Worm (Caenorhabditis elegans) whole organism, late embryonic: ENCODE results near the gene clc-25.
A peak's percentile ranks its signal among the peaks of the same experiment; 100 is the strongest.

ENCODE experiments used
- K02D7.2 ChIP-seq: sonication (generic microtip); optimal IDR thresholded peaks from 2 replicates; lab custom pipeline; 2017; ENCODE audit warnings: mild to moderate bottlenecking, missing genetic modification characterization, missing compliant biosample characterization
- T23F11.4 ChIP-seq: fragments of 200-800 bp; sonication (Bioruptor generic); optimal IDR thresholded peaks from 2 replicates; lab custom pipeline; 2018; ENCODE audit warnings: mild to moderate bottlenecking, missing genetic modification characterization, missing compliant biosample characterization
- ceh-14 ChIP-seq: sonication (generic microtip); optimal IDR thresholded peaks from 2 replicates; lab custom pipeline; 2016; ENCODE audit warnings: missing genotype, missing genetic modification characterization, missing compliant biosample characterization
- ceh-22 ChIP-seq: sonication (generic microtip); optimal IDR thresholded peaks from 2 replicates; lab custom pipeline; 2017; ENCODE audit warnings: missing biosample characterization, missing genetic modification characterization
- ceh-34 ChIP-seq: sonication (generic microtip); optimal IDR thresholded peaks from 2 replicates; lab custom pipeline; 2016; ENCODE audit warnings: mild to moderate bottlenecking, missing genetic modification characterization, missing compliant biosample characterization
- ceh-45 ChIP-seq: fragments of 200-800 bp; sonication (Bioruptor generic); IDR thresholded peaks from 2 replicates; pipeline ENCODE4 v1.3.6; 2022; ENCODE audit warnings: missing genetic modification reagents, missing genetic modification characterization, missing compliant biosample characterization
- ceh-48 ChIP-seq: sonication (generic microtip); optimal IDR thresholded peaks from 2 replicates; lab custom pipeline; 2016; ENCODE audit warnings: missing genetic modification characterization, inconsistent platforms, missing compliant biosample characterization
- ceh-9 ChIP-seq: sonication (generic microtip); optimal IDR thresholded peaks from 2 replicates; lab custom pipeline; 2016; ENCODE audit warnings: mild to moderate bottlenecking, missing genetic modification characterization, inconsistent platforms, missing compliant biosample characterization
- elt-2 ChIP-seq: sonication (generic microtip); optimal IDR thresholded peaks from 2 replicates; lab custom pipeline; 2016; ENCODE audit warnings: missing genetic modification reagents, missing genetic modification characterization, missing compliant biosample characterization
- ets-4 ChIP-seq: sonication (generic microtip); optimal IDR thresholded peaks from 2 replicates; lab custom pipeline; 2016; ENCODE audit warnings: missing genetic modification characterization, missing compliant biosample characterization
- fax-1 ChIP-seq: sonication (generic microtip); optimal IDR thresholded peaks from 2 replicates; lab custom pipeline; 2016; ENCODE audit warnings: missing genotype, missing genetic modification characterization, missing compliant biosample characterization
- gmeb-2 ChIP-seq: sonication (generic microtip); optimal IDR thresholded peaks from 2 replicates; lab custom pipeline; 2016; ENCODE audit warnings: missing genetic modification characterization, inconsistent platforms, missing compliant biosample characterization
- hlh-13 ChIP-seq: fragments of 200-800 bp; sonication (Bioruptor generic); optimal IDR thresholded peaks from 2 replicates; lab custom pipeline; 2018; ENCODE audit warnings: mild to moderate bottlenecking, missing genetic modification characterization, missing compliant biosample characterization
- hlh-15 ChIP-seq: sonication (generic microtip); optimal IDR thresholded peaks from 2 replicates; lab custom pipeline; 2016; ENCODE audit warnings: missing genetic modification characterization, missing compliant biosample characterization
- hlh-30 ChIP-seq: sonication (generic microtip); optimal IDR thresholded peaks from 2 replicates; lab custom pipeline; 2017; ENCODE audit warnings: antibody characterized with exemption, missing genetic modification characterization, missing compliant biosample characterization; ENCODE audit not compliant: insufficient read depth
- hlh-8 ChIP-seq: sonication (generic microtip); optimal IDR thresholded peaks from 2 replicates; lab custom pipeline; 2016; ENCODE audit warnings: missing genotype, missing genetic modification characterization, missing compliant biosample characterization
- lin-11 ChIP-seq: fragments of 200-800 bp; sonication (Bioruptor generic); optimal IDR thresholded peaks from 2 replicates; lab custom pipeline; 2018; ENCODE audit warnings: mild to moderate bottlenecking, missing genetic modification characterization, missing compliant biosample characterization
- mec-3 ChIP-seq: sonication (generic microtip); optimal IDR thresholded peaks from 2 replicates; lab custom pipeline; 2016; ENCODE audit warnings: borderline replicate concordance, missing genetic modification characterization, missing compliant biosample characterization
- nhr-232 ChIP-seq: sonication (generic microtip); optimal IDR thresholded peaks from 2 replicates; lab custom pipeline; 2016; ENCODE audit warnings: missing genetic modification characterization, missing compliant biosample characterization
- pag-3 ChIP-seq: sonication (generic microtip); optimal IDR thresholded peaks from 2 replicates; lab custom pipeline; 2016; ENCODE audit warnings: missing compliant biosample characterization, missing genetic modification characterization, borderline replicate concordance
- pax-1 ChIP-seq: fragments of 150-350 bp; optimal IDR thresholded peaks from 2 replicates; lab custom pipeline; 2014; ENCODE audit warnings: missing biosample characterization, missing genetic modification characterization
- pha-2 ChIP-seq: sonication (generic microtip); optimal IDR thresholded peaks from 2 replicates; lab custom pipeline; 2017; ENCODE audit warnings: mild to moderate bottlenecking, missing genetic modification characterization, missing compliant biosample characterization
- pha-4 ChIP-seq: fragments of 150-350 bp; optimal IDR thresholded peaks from 2 replicates; lab custom pipeline; 2018; ENCODE audit warnings: missing biosample characterization, missing genetic modification reagents, missing genetic modification characterization
- ref-2 ChIP-seq: sonication (generic microtip); optimal IDR thresholded peaks from 2 replicates; lab custom pipeline; 2016; ENCODE audit warnings: missing genetic modification characterization, missing compliant biosample characterization
- sox-2 ChIP-seq: fragments of 200-800 bp; sonication (Bioruptor generic); IDR thresholded peaks from 2 replicates; pipeline ENCODE4 v1.3.6; 2022; ENCODE audit warnings: missing genetic modification reagents, missing genetic modification characterization, missing compliant biosample characterization
- sox-4 ChIP-seq: sonication (generic microtip); optimal IDR thresholded peaks from 2 replicates; lab custom pipeline; 2017; ENCODE audit warnings: mild to moderate bottlenecking, missing genetic modification characterization, inconsistent platforms, missing compliant biosample characterization
- syd-9 ChIP-seq: sonication (generic microtip); optimal IDR thresholded peaks from 2 replicates; lab custom pipeline; 2016; ENCODE audit warnings: mild to moderate bottlenecking, missing genetic modification characterization, moderate library complexity, missing compliant biosample characterization
- tbx-2 ChIP-seq: sonication (generic microtip); optimal IDR thresholded peaks from 2 replicates; lab custom pipeline; 2016; ENCODE audit warnings: missing genetic modification characterization, missing compliant biosample characterization
- tbx-7 ChIP-seq: sonication (generic microtip); optimal IDR thresholded peaks from 2 replicates; lab custom pipeline; 2016; ENCODE audit warnings: missing genotype, missing genetic modification characterization, missing compliant biosample characterization
- unc-3 ChIP-seq, 2 experiments: fragments of 200-800 bp in 1 of 2; sonication (Bioruptor generic) in 1 of 2; sonication (generic microtip) in 1 of 2; conservative IDR thresholded peaks in 1 of 2; optimal IDR thresholded peaks in 1 of 2; 2 replicates each; pipeline versions ENCODE4 v1.3.6 to Lab custom; 2016 to 2022; ENCODE audit warnings: missing compliant biosample characterization in 2 of 2, missing genetic modification characterization in 2 of 2, missing genetic modification reagents in 1 of 2
- unc-86 ChIP-seq: sonication (generic microtip); optimal IDR thresholded peaks from 2 replicates; lab custom pipeline; 2016; ENCODE audit warnings: missing genetic modification characterization, missing compliant biosample characterization
- zip-5 ChIP-seq: sonication (generic microtip); optimal IDR thresholded peaks from 2 replicates; lab custom pipeline; 2016; ENCODE audit warnings: missing genetic modification characterization, missing compliant biosample characterization

clc-25 gene

DNA sequence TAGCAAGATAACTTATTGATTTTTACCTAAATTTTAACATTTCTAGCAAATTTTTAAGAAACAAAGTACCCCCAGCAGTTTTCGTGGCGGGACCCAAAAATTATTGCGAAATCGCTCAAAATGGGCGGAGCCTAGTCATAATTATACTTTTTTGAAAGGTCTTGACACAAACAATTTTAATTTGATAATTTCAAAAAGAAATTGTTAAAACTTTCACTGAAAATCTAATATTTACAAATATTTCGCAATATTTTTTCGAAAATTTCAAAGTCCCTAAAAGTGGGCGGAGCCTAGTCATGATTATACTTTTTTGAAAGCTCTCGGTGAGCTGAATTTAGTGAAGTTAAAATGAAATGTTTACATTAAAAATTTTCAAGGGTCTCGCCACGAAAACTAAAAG is 21.7 kb downstream of the clc-25 start:
- TF ChIP-seq pha-4 (tag; lab: Kevin White, UChicago), result no peak
- no peak for TF ChIP-seq ceh-45
- TF ChIP-seq tbx-7 (tag; lab: Kevin White, UChicago), result no peak
- no peak for TF ChIP-seq fax-1 (tag; lab: Kevin White, UChicago)
- TF ChIP-seq pax-1 (tag; lab: Kevin White, UChicago), result no peak
- no peak for TF ChIP-seq hlh-8 (tag; lab: Kevin White, UChicago)
- TF ChIP-seq, all 69 proteins: peak for 0

ce11 chrIII:1002510-1002909 is 23.7 kb downstream of the clc-25 start, which contains the start of gene clec-150:
clec-150 (plus strand) TSS chrIII:1002707.
- TF ChIP-seq fax-1 (tag; lab: Kevin White, UChicago) (no peak), hlh-30 (tag; lab: Kevin White, UChicago) (no peak), ref-2 (tag; lab: Kevin White, UChicago) (no peak), elt-2 (tag; lab: Kevin White, UChicago) (peak; percentile 56)
- TF ChIP-seq, all 69 proteins: peak for 1

DNA sequence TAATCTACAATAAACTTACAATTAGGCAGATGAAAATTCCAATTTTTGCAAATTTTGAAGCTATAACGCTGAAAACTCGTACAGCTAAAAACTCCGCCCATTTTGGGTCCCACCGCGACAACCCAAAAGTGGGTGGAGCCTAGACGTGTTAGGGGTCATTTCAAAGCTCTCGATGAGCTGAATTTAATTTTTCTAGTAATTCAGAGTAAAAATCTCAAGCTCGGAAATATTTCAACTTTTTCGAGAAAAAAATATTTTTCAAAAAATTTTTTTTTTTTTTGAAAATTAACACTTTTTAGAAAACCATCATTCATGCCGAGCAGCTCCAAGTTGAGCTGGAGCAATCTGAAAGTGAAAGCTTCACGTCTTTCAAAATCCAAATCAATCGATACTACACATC is 24.9 kb downstream of the clc-25 start, which contains the start of gene R06B10.7:
Gene R06B10.7 (minus strand): TSS at position 101 of the 400 bp plus-strand sequence.
- TF ChIP-seq pha-2 (tag; lab: Kevin White, UChicago), result no peak
- no peak for TF ChIP-seq pax-1 (tag; lab: Kevin White, UChicago)
- TF ChIP-seq sox-4 (tag; lab: Kevin White, UChicago), result no peak
- TF ChIP-seq unc-3 (GFP tag; conservative IDR thresholded peaks at IDR 0.05; lab: Robert Waterston, UW), result no peak
- no peak for TF ChIP-seq unc-3 (tag; optimal IDR thresholded peaks at IDR 0.05; lab: Kevin White, UChicago)
- no peak for TF ChIP-seq ets-4
- TF ChIP-seq ceh-9, result no peak
- no peak for TF ChIP-seq ceh-14 (tag; lab: Kevin White, UChicago)
- TF ChIP-seq gmeb-2 (tag; lab: Kevin White, UChicago), result no peak
- TF ChIP-seq T23F11.4 (GFP tag; lab: Kevin White, UChicago), result no peak
- TF ChIP-seq ceh-34 (tag; lab: Kevin White, UChicago), result no peak
- no peak for TF ChIP-seq zip-5 (tag; lab: Kevin White, UChicago)
- TF ChIP-seq ceh-45, result no peak
- no peak for TF ChIP-seq hlh-15
- TF ChIP-seq syd-9 (tag; lab: Kevin White, UChicago), result no peak
- TF ChIP-seq pag-3 (tag; lab: Kevin White, UChicago), result no peak
- TF ChIP-seq lin-11 (tag; lab: Kevin White, UChicago), result no peak
- no peak for TF ChIP-seq hlh-8 (tag; lab: Kevin White, UChicago)
- no peak for TF ChIP-seq hlh-13 (GFP tag; lab: Kevin White, UChicago)
- TF ChIP-seq tbx-2 (tag; lab: Kevin White, UChicago), result no peak

- TF ChIP-seq ceh-48 (tag; lab: Kevin White, UChicago) (peak; percentile 17), unc-86 (tag; lab: Kevin White, UChicago) (no peak), ceh-22 (tag; lab: Kevin White, UChicago) (no peak)
- TF ChIP-seq, all 69 proteins: peak for 1
Measured at ce11 chrIII:998855-999254, 27.3 kb downstream of the clc-25 start.

DNA sequence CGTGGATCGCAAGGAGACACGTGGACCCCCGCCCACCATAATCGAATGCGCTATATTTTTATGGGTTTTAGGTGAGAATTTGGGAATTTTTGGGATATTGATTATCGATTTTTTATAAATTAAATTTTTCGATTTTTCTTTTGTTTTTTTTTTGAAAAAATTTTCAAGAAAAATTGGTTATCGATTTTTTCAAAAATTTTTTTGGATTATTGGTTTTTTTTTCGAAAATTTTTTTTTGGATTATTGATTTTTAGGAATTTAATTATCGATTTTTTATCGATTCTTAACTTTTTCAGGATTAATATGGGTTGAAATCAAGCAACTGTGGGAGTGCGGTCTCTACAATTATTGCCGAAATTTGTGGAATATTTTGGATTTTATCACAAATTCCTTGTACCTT is 29.6 kb downstream of the clc-25 start:
- no peak for TF ChIP-seq pax-1 (tag; lab: Kevin White, UChicago)
- no peak for TF ChIP-seq ref-2 (tag; lab: Kevin White, UChicago)
- TF ChIP-seq nhr-232, result no peak
- no peak for TF ChIP-seq K02D7.2 (tag; lab: Kevin White, UChicago)
- TF ChIP-seq sox-2 (GFP tag; lab: Robert Waterston, UW), result no peak
- TF ChIP-seq mec-3, result no peak
